Worm (Caenorhabditis elegans): ENCODE data around the gene pcca-1.

- no peak for TF ChIP-seq ztf-4 (tag; optimal IDR thresholded peaks at IDR 0.05)
- no peak for TF ChIP-seq lin-15B (tag; optimal IDR thresholded peaks at IDR 0.05)
- TF ChIP-seq ztf-11 (tag; optimal IDR thresholded peaks at IDR 0.05), result no peak
- TF ChIP-seq elt-3 (tag; optimal IDR thresholded peaks at IDR 0.05), result no peak
- TF ChIP-seq unc-62 (GFP tag; optimal IDR thresholded peaks at IDR 0.05), result no peak
- TF ChIP-seq fos-1 (tag; optimal IDR thresholded peaks at IDR 0.05), result no peak
- no peak for TF ChIP-seq ama-1 (optimal IDR thresholded peaks at IDR 0.05)
- no peak for TF ChIP-seq tbx-2 (tag; optimal IDR thresholded peaks at IDR 0.05)
- TF ChIP-seq nhr-11 (tag; optimal IDR thresholded peaks at IDR 0.05), result no peak
- TF ChIP-seq nhr-76 (tag; optimal IDR thresholded peaks at IDR 0.05), result no peak
These were observed 28.3 kb upstream of the pcca-1 start, which contains the start of gene clik-2 for ce11 chrX:7689119-7689518.

All from whole organism, L3 larva.